Worm (Caenorhabditis elegans): ENCODE results near the gene C25H3.14.

C25H3.14 gene

ce11 chrII:5660736-5661734, 33.9 kb upstream of the C25H3.14 start, which contains the start of the genes ift-43 and mdt-26 (continued):
- TF ChIP-seq him-1 (tag; optimal IDR thresholded peaks at IDR 0.05): peak; percentile 27
- peak; percentile 37 for TF ChIP-seq F57C9.4 (tag; optimal IDR thresholded peaks at IDR 0.05)
- TF ChIP-seq bed-2 (GFP tag; IDR thresholded peaks at IDR 0.05): peak; percentile 55; the same call in 1 of the 2 replicates
- TF ChIP-seq Y53G8AR.9 (GFP tag; conservative IDR thresholded peaks at IDR 0.05): peak; percentile 66; the same call in 1 of the 2 replicates
- peak; percentile 73 for TF ChIP-seq chd-7 (tag; optimal IDR thresholded peaks at IDR 0.05)
- peak; percentile 72 for TF ChIP-seq zim-3 (tag; optimal IDR thresholded peaks at IDR 0.05)
- no peak for TF ChIP-seq pha-4 (tag; optimal IDR thresholded peaks at IDR 0.05)
- no peak for TF ChIP-seq ceh-79 (tag; optimal IDR thresholded peaks at IDR 0.05)
- TF ChIP-seq aptf-2 (GFP tag; conservative IDR thresholded peaks at IDR 0.05): no peak
- TF ChIP-seq rec-8 (tag; optimal IDR thresholded peaks at IDR 0.05): peak; percentile 11 to 40
- TF ChIP-seq madf-6 (GFP tag; IDR thresholded peaks at IDR 0.05): peak; percentile 62
- TF ChIP-seq let-526 (GFP tag; IDR thresholded peaks at IDR 0.05): peak; percentile 90
- TF ChIP-seq K11D2.4 (GFP tag; IDR thresholded peaks at IDR 0.05): peak; percentile 91
- no peak for TF ChIP-seq xnd-1 (tag; optimal IDR thresholded peaks at IDR 0.05)
- TF ChIP-seq F55B11.4 (tag; optimal IDR thresholded peaks at IDR 0.05; ENCODE audit: borderline replicate concordance, insufficient read depth): no peak
- no peak for TF ChIP-seq hrde-1 (tag; optimal IDR thresholded peaks at IDR 0.05; ENCODE audit: borderline replicate concordance)
- TF ChIP-seq C17E4.6 (GFP tag; IDR thresholded peaks at IDR 0.05): peak; percentile 53; the same call in 1 of the 2 replicates
- peak; percentile 6 for TF ChIP-seq nhr-90 (tag; optimal IDR thresholded peaks at IDR 0.05)
- TF ChIP-seq repo-1 (tag; optimal IDR thresholded peaks at IDR 0.05): peak; percentile 65
- TF ChIP-seq F57A8.1 (GFP tag; optimal IDR thresholded peaks at IDR 0.05): peak; percentile 80
- peak; percentile 67 for TF ChIP-seq lin-54 (GFP tag; optimal IDR thresholded peaks at IDR 0.05)
- TF ChIP-seq lin-26 (GFP tag; IDR thresholded peaks at IDR 0.05): peak; percentile 61
- TF ChIP-seq atf-7 (tag; optimal IDR thresholded peaks at IDR 0.05): peak; percentile 3
- TF ChIP-seq ceh-40 (GFP tag; IDR thresholded peaks at IDR 0.05): peak; percentile 83; the same call in 1 of the 2 replicates
- peak; percentile 83 for TF ChIP-seq pbrm-1 (GFP tag; IDR thresholded peaks at IDR 0.05)

- TF ChIP-seq lag-1 (GFP tag; IDR thresholded peaks at IDR 0.05): 0 out of 2 replicates have a peak, but pooled peaks have one; percentile 70
- TF ChIP-seq F37B4.10 (GFP tag; IDR thresholded peaks at IDR 0.05): peak; percentile 92; the same call in 1 of the 2 replicates
- TF ChIP-seq ekl-4 (GFP tag; IDR thresholded peaks at IDR 0.05): peak; percentile 98
- TF ChIP-seq bed-2 (GFP tag; IDR thresholded peaks at IDR 0.05): peak; percentile 72; the same call in 1 of the 2 replicates
- no peak for TF ChIP-seq sptf-2 (GFP tag; optimal IDR thresholded peaks at IDR 0.05)
- peak; percentile 97 for TF ChIP-seq Y53G8AR.9 (GFP tag; conservative IDR thresholded peaks at IDR 0.05)
- peak; percentile 88 for TF ChIP-seq lin-40 (tag; optimal IDR thresholded peaks at IDR 0.05)
- TF ChIP-seq nhr-120 (GFP tag; IDR thresholded peaks at IDR 0.05): peak; percentile 98; the same call in 1 of the 2 replicates
- TF ChIP-seq chd-7 (tag; optimal IDR thresholded peaks at IDR 0.05): peak; percentile 99
- no peak for TF ChIP-seq F57A8.1 (GFP tag; optimal IDR thresholded peaks at IDR 0.05)
- peak; percentile 74 for TF ChIP-seq attf-3 (GFP tag; conservative IDR thresholded peaks at IDR 0.05)
- peak; percentile 90 for TF ChIP-seq F39B2.1 (GFP tag; IDR thresholded peaks at IDR 0.05)
- TF ChIP-seq aptf-3 (GFP tag; IDR thresholded peaks at IDR 0.05): peak; percentile 99
- peak; percentile 97 for TF ChIP-seq madf-3 (GFP tag; IDR thresholded peaks at IDR 0.05)
- TF ChIP-seq fkh-3 (tag; optimal IDR thresholded peaks at IDR 0.05): peak; percentile 99
- TF ChIP-seq ztf-3 (GFP tag; optimal IDR thresholded peaks at IDR 0.05): peak; percentile 94
- TF ChIP-seq ama-1 (optimal IDR thresholded peaks at IDR 0.05): peak; percentile 100
- TF ChIP-seq ama-1 (GFP tag; optimal IDR thresholded peaks at IDR 0.05): peak; percentile 89 to 94
- TF ChIP-seq rec-8 (tag; optimal IDR thresholded peaks at IDR 0.05): peak; percentile 36 to 42
- peak; percentile 79 for TF ChIP-seq lir-1 (GFP tag; conservative IDR thresholded peaks at IDR 0.05)
- TF ChIP-seq ztf-28 (GFP tag; IDR thresholded peaks at IDR 0.05): peak; percentile 93
- TF ChIP-seq sdz-38 (tag; optimal IDR thresholded peaks at IDR 0.05): no peak
- TF ChIP-seq ztf-18 (tag; optimal IDR thresholded peaks at IDR 0.05): peak; percentile 28
- TF ChIP-seq let-526 (GFP tag; IDR thresholded peaks at IDR 0.05): peak; percentile 97
- TF ChIP-seq lin-26 (GFP tag; IDR thresholded peaks at IDR 0.05): peak; percentile 85
- TF ChIP-seq F33H1.4 (GFP tag; IDR thresholded peaks at IDR 0.05): no peak; the same call in 1 of the 2 replicates
- TF ChIP-seq K11D2.4 (GFP tag; IDR thresholded peaks at IDR 0.05): peak; percentile 94
- peak; percentile 48 for TF ChIP-seq unc-62 (GFP tag; optimal IDR thresholded peaks at IDR 0.05)
These were observed 33.1 kb upstream of the C25H3.14 start for ce11 chrII:5661735-5662177.
